Fruit fly (Drosophila melanogaster): ENCODE measurements around the gene DIP-gamma.

Gene DIP-gamma

dm6 chr3R:28911758-28912157 lies 58.4 kb downstream of the DIP-gamma start (continued):
- TF ChIP-seq Rx (GFP tag; IDR thresholded peaks at IDR 0.05) = peak; percentile 62
- peak; percentile 29; the same call in 1 of the 2 replicates for TF ChIP-seq CG10959 (GFP tag; IDR thresholded peaks at IDR 0.05)
- no peak for TF ChIP-seq CG15696 (tag; optimal IDR thresholded peaks at IDR 0.05)
- peak; percentile 40 for TF ChIP-seq salm (tag; optimal IDR thresholded peaks at IDR 0.05)
- no peak for TF ChIP-seq sqz (GFP tag; optimal IDR thresholded peaks at IDR 0.05)
- TF ChIP-seq schlank (tag; optimal IDR thresholded peaks at IDR 0.05) = peak; percentile 7
- peak; percentile 81 for TF ChIP-seq Oli (tag; optimal IDR thresholded peaks at IDR 0.05)
- no peak for TF ChIP-seq hbn (GFP tag; IDR thresholded peaks at IDR 0.05; ENCODE audit: partially characterized antibody)
- peak; percentile 60 for TF ChIP-seq ewg (GFP tag; optimal IDR thresholded peaks at IDR 0.05)
- no peak for TF ChIP-seq inv (GFP tag; IDR thresholded peaks at IDR 0.05; ENCODE audit: partially characterized antibody)
- no peak for TF ChIP-seq CG10543 (GFP tag; optimal IDR thresholded peaks at IDR 0.05)
- TF ChIP-seq Drgx (GFP tag; IDR thresholded peaks at IDR 0.05) = peak; percentile 84
- peak; percentile 73 for TF ChIP-seq CG15269 (tag; optimal IDR thresholded peaks at IDR 0.05)
- TF ChIP-seq CG30020 (tag; optimal IDR thresholded peaks at IDR 0.05) = no peak
- TF ChIP-seq MESR4 (GFP tag; optimal IDR thresholded peaks at IDR 0.05) = no peak
- TF ChIP-seq lab (GFP tag; optimal IDR thresholded peaks at IDR 0.05) = peak; percentile 72
- TF ChIP-seq CG15073 (GFP tag; optimal IDR thresholded peaks at IDR 0.05) = no peak
- TF ChIP-seq CG31365 (tag; optimal IDR thresholded peaks at IDR 0.05) = no peak
- peak; percentile 65 for TF ChIP-seq CG8388 (GFP tag; optimal IDR thresholded peaks at IDR 0.05)
- no peak for TF ChIP-seq phol (tag; optimal IDR thresholded peaks at IDR 0.05)
- TF ChIP-seq fd96Cb (tag; optimal IDR thresholded peaks at IDR 0.05) = peak; percentile 71
- peak; percentile 83 for TF ChIP-seq Aef1 (GFP tag; IDR thresholded peaks at IDR 0.05)
- TF ChIP-seq CG8359 (GFP tag; optimal IDR thresholded peaks at IDR 0.05; ENCODE audit: borderline replicate concordance) = peak; percentile 13
- TF ChIP-seq Max (GFP tag; optimal IDR thresholded peaks at IDR 0.05) = peak; percentile 50
- TF ChIP-seq CG9215 (GFP tag; IDR thresholded peaks at IDR 0.05) = peak; percentile 67
- peak; percentile 58 for TF ChIP-seq shn (GFP tag; optimal IDR thresholded peaks at IDR 0.05)
- peak; percentile 89 for TF ChIP-seq zfh1 (GFP tag; IDR thresholded peaks at IDR 0.05)
- peak; percentile 63 for TF ChIP-seq repo (GFP tag; optimal IDR thresholded peaks at IDR 0.05)
- no peak for TF ChIP-seq cg (GFP tag; optimal IDR thresholded peaks at IDR 0.05)
- TF ChIP-seq CG14014 (GFP tag; IDR thresholded peaks at IDR 0.05) = peak; percentile 73
- TF ChIP-seq CG7928 (GFP tag; optimal IDR thresholded peaks at IDR 0.05) = no peak
- TF ChIP-seq CG14965 (GFP tag; optimal IDR thresholded peaks at IDR 0.05; ENCODE audit: borderline replicate concordance) = no peak
- TF ChIP-seq CG13894 (tag; optimal IDR thresholded peaks at IDR 0.05) = no peak
- TF ChIP-seq Abd-B (GFP tag; optimal IDR thresholded peaks at IDR 0.05) = peak; percentile 39
- TF ChIP-seq tup (GFP tag; optimal IDR thresholded peaks at IDR 0.05) = peak; percentile 34
- peak; percentile 64 for TF ChIP-seq CG17829 (tag; optimal IDR thresholded peaks at IDR 0.05)
- TF ChIP-seq Bgb (GFP tag; IDR thresholded peaks at IDR 0.05; ENCODE audit: partially characterized antibody) = no peak
- TF ChIP-seq CrebB (tag; optimal IDR thresholded peaks at IDR 0.05) = no peak
- TF ChIP-seq CG13123 (GFP tag; optimal IDR thresholded peaks at IDR 0.05) = peak; percentile 70
- peak; percentile 45 for TF ChIP-seq emc (GFP tag; optimal IDR thresholded peaks at IDR 0.05)
- TF ChIP-seq CG18764 (GFP tag; optimal IDR thresholded peaks at IDR 0.05) = peak; percentile 51
- TF ChIP-seq CG2678 (tag; optimal IDR thresholded peaks at IDR 0.05) = no peak
- TF ChIP-seq CG33213 (GFP tag; optimal IDR thresholded peaks at IDR 0.05) = no peak
- TF ChIP-seq CG9876 (GFP tag; optimal IDR thresholded peaks at IDR 0.05) = peak; percentile 59
- peak; percentile 33 for TF ChIP-seq Sry-δ (GFP tag; optimal IDR thresholded peaks at IDR 0.05)
- TF ChIP-seq CG7839 (tag; optimal IDR thresholded peaks at IDR 0.05) = peak; percentile 82
- TF ChIP-seq PHDP (tag; optimal IDR thresholded peaks at IDR 0.05) = peak; percentile 73
- TF ChIP-seq Blimp-1 (GFP tag; optimal IDR thresholded peaks at IDR 0.05) = peak; percentile 62
- peak; percentile 41 for TF ChIP-seq CG2202 (tag; optimal IDR thresholded peaks at IDR 0.05)
- no peak for TF ChIP-seq tna (GFP tag; IDR thresholded peaks at IDR 0.05; ENCODE audit: partially characterized antibody)

All from whole organism, embryonic.